Worm (Caenorhabditis elegans) whole organism, mixed stage, embryonic: ENCODE results near the gene Y50D7A.13.

ENCODE experiments used
- M03D4.4 ChIP-seq: sonication (generic microtip); optimal IDR thresholded peaks from 2 replicates; lab custom pipeline; 2017; ENCODE audit warnings: mild to moderate bottlenecking, missing genetic modification characterization, missing compliant biosample characterization
- bed-3 ChIP-seq: fragments of 200-800 bp; sonication (Bioruptor generic); optimal IDR thresholded peaks from 3 replicates; lab custom pipeline; 2018; ENCODE audit warnings: mild to moderate bottlenecking, missing genetic modification characterization, moderate library complexity, missing compliant biosample characterization
- blmp-1 ChIP-seq: fragments of 150-350 bp; optimal IDR thresholded peaks from 2 replicates; lab custom pipeline; 2014; ENCODE audit warnings: missing biosample characterization, missing genetic modification characterization
- ceh-39 ChIP-seq: fragments of 150-350 bp; optimal IDR thresholded peaks from 2 replicates; lab custom pipeline; 2014; ENCODE audit warnings: missing biosample characterization, missing genetic modification characterization
- ceh-43 ChIP-seq: fragments of 200-800 bp; sonication (Bioruptor generic); optimal IDR thresholded peaks from 2 replicates; lab custom pipeline; 2018; ENCODE audit warnings: mild to moderate bottlenecking, missing genetic modification characterization, moderate library complexity, missing compliant biosample characterization
- ces-1 ChIP-seq: fragments of 150-350 bp; optimal IDR thresholded peaks from 2 replicates; lab custom pipeline; 2014; ENCODE audit warnings: missing biosample characterization, missing genetic modification reagents, missing genetic modification characterization
- cnd-1 ChIP-seq: fragments of 200-800 bp; sonication (Bioruptor generic); optimal IDR thresholded peaks from 2 replicates; lab custom pipeline; 2018; ENCODE audit warnings: mild to moderate bottlenecking, missing genetic modification characterization, missing compliant biosample characterization
- elt-1 ChIP-seq: sonication (generic microtip); optimal IDR thresholded peaks from 2 replicates; lab custom pipeline; 2017; ENCODE audit warnings: missing genetic modification characterization, mild to moderate bottlenecking, missing compliant biosample characterization, antibody characterized with exemption, moderate library complexity, borderline replicate concordance; ENCODE audit not compliant: insufficient read depth
- elt-3 ChIP-seq: fragments of 150-350 bp; optimal IDR thresholded peaks from 2 replicates; lab custom pipeline; 2014; ENCODE audit warnings: missing biosample characterization, missing genetic modification characterization
- flh-1 ChIP-seq: fragments of 200-800 bp; sonication (Bioruptor generic); optimal IDR thresholded peaks from 2 replicates; lab custom pipeline; 2018; ENCODE audit warnings: mild to moderate bottlenecking, missing genetic modification characterization, moderate library complexity, missing compliant biosample characterization
- ham-2 ChIP-seq: fragments of 200-800 bp; sonication (Bioruptor generic); optimal IDR thresholded peaks from 2 replicates; lab custom pipeline; 2018; ENCODE audit warnings: mild to moderate bottlenecking, missing genetic modification characterization, missing compliant biosample characterization
- hlh-1 ChIP-seq: fragments of 150-350 bp; optimal IDR thresholded peaks from 2 replicates; lab custom pipeline; 2014; ENCODE audit warnings: missing biosample characterization, missing genetic modification reagents, missing genetic modification characterization
- lsy-2 ChIP-seq: fragments of 150-350 bp; optimal IDR thresholded peaks from 2 replicates; lab custom pipeline; 2014; ENCODE audit warnings: missing biosample characterization, missing genetic modification characterization
- mab-5 ChIP-seq: fragments of 150-350 bp; optimal IDR thresholded peaks from 2 replicates; lab custom pipeline; 2014; ENCODE audit warnings: missing biosample characterization, missing genetic modification characterization
- mep-1 ChIP-seq: fragments of 150-350 bp; optimal IDR thresholded peaks from 2 replicates; lab custom pipeline; 2017; ENCODE audit warnings: missing biosample characterization, missing genetic modification reagents, missing genetic modification characterization, inconsistent platforms
- mls-2 ChIP-seq: sonication (generic microtip); optimal IDR thresholded peaks from 2 replicates; lab custom pipeline; 2016; ENCODE audit warnings: mild to moderate bottlenecking, missing genetic modification characterization, moderate library complexity, missing compliant biosample characterization
- nhr-12 ChIP-seq: fragments of 150-350 bp; optimal IDR thresholded peaks from 2 replicates; lab custom pipeline; 2014; ENCODE audit warnings: missing biosample characterization, missing genetic modification characterization
- nhr-2 ChIP-seq: fragments of 150-350 bp; optimal IDR thresholded peaks from 2 replicates; lab custom pipeline; 2014; ENCODE audit warnings: missing biosample characterization, missing genetic modification characterization
- nhr-237 ChIP-seq: fragments of 150-350 bp; optimal IDR thresholded peaks from 2 replicates; lab custom pipeline; 2014; ENCODE audit warnings: missing biosample characterization, missing genetic modification characterization
- nhr-28 ChIP-seq: fragments of 150-350 bp; optimal IDR thresholded peaks from 2 replicates; lab custom pipeline; 2014; ENCODE audit warnings: missing biosample characterization, missing genetic modification characterization
- nhr-76 ChIP-seq: sonication (generic microtip); optimal IDR thresholded peaks from 2 replicates; lab custom pipeline; 2017; ENCODE audit warnings: missing biosample characterization, missing genetic modification characterization
- sem-2 ChIP-seq: fragments of 200-800 bp; sonication (Bioruptor generic); optimal IDR thresholded peaks from 2 replicates; lab custom pipeline; 2018; ENCODE audit warnings: mild to moderate bottlenecking, missing genetic modification characterization, missing compliant biosample characterization
- sptf-1 ChIP-seq: sonication (generic microtip); optimal IDR thresholded peaks from 2 replicates; lab custom pipeline; 2017; ENCODE audit warnings: mild to moderate bottlenecking, missing genetic modification characterization, moderate library complexity, missing compliant biosample characterization
- unc-120 ChIP-seq: sonication (generic microtip); optimal IDR thresholded peaks from 2 replicates; lab custom pipeline; 2017; ENCODE audit warnings: missing genetic modification characterization, missing compliant biosample characterization; ENCODE audit not compliant: poor library complexity, severe bottlenecking
- unc-39 ChIP-seq: fragments of 150-350 bp; optimal IDR thresholded peaks from 2 replicates; lab custom pipeline; 2014; ENCODE audit warnings: missing biosample characterization, missing genetic modification characterization
- unc-62 ChIP-seq: fragments of 150-350 bp; optimal IDR thresholded peaks from 2 replicates; lab custom pipeline; 2014; ENCODE audit warnings: missing biosample characterization, missing genetic modification reagents, missing genetic modification characterization
- zip-8 ChIP-seq: fragments of 150-350 bp; optimal IDR thresholded peaks from 2 replicates; lab custom pipeline; 2014; ENCODE audit warnings: missing biosample characterization, missing genetic modification characterization
- ztf-11 ChIP-seq: fragments of 150-350 bp; optimal IDR thresholded peaks from 2 replicates; lab custom pipeline; 2014; ENCODE audit warnings: missing biosample characterization, missing genetic modification characterization

The Y50D7A.13 gene

ce11 chrIII:294527-294926, at the start of gene Y50D7A.13:
Y50D7A.13 (minus strand) TSS chrIII:294627.
- no peak for TF ChIP-seq sem-2 (GFP tag; lab: Kevin White, UChicago)
- TF ChIP-seq ham-2 (GFP tag; lab: Kevin White, UChicago): no peak
- TF ChIP-seq unc-62 (GFP tag; lab: Kevin White, UChicago): no peak
- no peak for TF ChIP-seq mls-2 (tag; lab: Kevin White, UChicago)
- TF ChIP-seq ceh-43 (GFP tag; lab: Kevin White, UChicago): no peak
- no peak for TF ChIP-seq blmp-1 (tag; lab: Kevin White, UChicago)
- no peak for TF ChIP-seq mab-5

- TF ChIP-seq blmp-1 (tag; lab: Kevin White, UChicago) (no peak), mep-1 (no peak), ceh-43 (GFP tag; lab: Kevin White, UChicago) (peak; percentile 70), sptf-1 (tag; lab: Kevin White, UChicago) (peak; percentile 42), lsy-2 (peak; percentile 0), mab-5 (peak; percentile 42), M03D4.4 (peak; percentile 48), hlh-1 (tag; lab: Kevin White, UChicago) (no peak), ces-1 (peak; percentile 47), cnd-1 (tag; lab: Kevin White, UChicago) (peak; percentile 48), zip-8 (no peak), elt-1 (tag; lab: Kevin White, UChicago) (no peak), ham-2 (GFP tag; lab: Kevin White, UChicago) (no peak), unc-62 (GFP tag; lab: Kevin White, UChicago) (no peak), mls-2 (tag; lab: Kevin White, UChicago) (peak; percentile 41), nhr-28 (no peak), unc-120 (tag; lab: Kevin White, UChicago) (peak; percentile 25), flh-1 (GFP tag; lab: Kevin White, UChicago) (no peak)
- TF ChIP-seq, all 35 proteins: peak for 9
These were observed 49.2 kb upstream of the Y50D7A.13 start for ce11 chrIII:343346-344220.

ce11 chrIII:343141-343345, 48.6 kb upstream of the Y50D7A.13 start, which contains the start of gene Y50D7A.8:
Y50D7A.8 (minus strand) TSS chrIII:343241.
- TF ChIP-seq nhr-12 (tag; lab: Kevin White, UChicago): no peak
- no peak for TF ChIP-seq nhr-237 (tag; lab: Kevin White, UChicago)
- TF ChIP-seq mab-5: no peak
- no peak for TF ChIP-seq ceh-39 (tag; lab: Kevin White, UChicago)
- TF ChIP-seq zip-8: no peak
- no peak for TF ChIP-seq nhr-28
- TF ChIP-seq, all 35 proteins: peak for 0

- TF ChIP-seq unc-62 (GFP tag; lab: Kevin White, UChicago) (no peak), zip-8 (peak; percentile 30)
These were observed 20.7 kb upstream of the Y50D7A.13 start, which contains the start of gene Y50D7A.10 for ce11 chrIII:315160-315559. Y50D7A.10 (plus strand) TSS chrIII:315460.

- TF ChIP-seq nhr-76 (tag; lab: Kevin White, UChicago): peak; percentile 16
- TF ChIP-seq ham-2 (GFP tag; lab: Kevin White, UChicago): no peak
- no peak for TF ChIP-seq ztf-11 (tag; lab: Kevin White, UChicago)
- TF ChIP-seq, all 35 proteins: peak for 1
These were observed 18.4 kb upstream of the Y50D7A.13 start for ce11 chrIII:312873-313272.

DNA sequence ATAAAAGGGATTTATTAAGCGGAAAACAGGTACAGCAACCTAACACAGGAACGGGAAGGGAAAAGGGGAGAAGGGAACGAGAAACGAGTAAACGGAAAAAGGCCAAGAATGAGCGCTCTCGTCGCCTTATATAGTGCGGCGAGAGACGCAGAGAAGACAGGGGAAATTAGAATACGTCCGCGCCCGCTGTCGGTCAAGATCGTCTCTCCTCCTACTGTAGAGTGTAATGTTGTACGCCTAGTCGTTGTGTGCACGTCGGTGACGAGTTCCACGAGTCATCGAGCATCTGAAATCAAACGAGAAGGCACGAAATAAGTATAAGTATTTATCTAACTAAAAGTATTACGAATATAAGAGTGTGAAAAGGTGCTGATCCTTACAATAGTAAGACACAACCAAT, 16.7 kb upstream of the Y50D7A.13 start:
- TF ChIP-seq sptf-1 (tag; lab: Kevin White, UChicago) (peak; percentile 14), elt-3 (tag; lab: Kevin White, UChicago) (no peak), bed-3 (GFP tag; lab: Kevin White, UChicago) (no peak), blmp-1 (tag; lab: Kevin White, UChicago) (no peak)

- TF ChIP-seq ztf-11 (tag; lab: Kevin White, UChicago) (no peak), unc-62 (GFP tag; lab: Kevin White, UChicago) (no peak), nhr-2 (tag; lab: Kevin White, UChicago) (peak; percentile 94), hlh-1 (tag; lab: Kevin White, UChicago) (no peak), unc-39 (tag; lab: Kevin White, UChicago) (no peak), sem-2 (GFP tag; lab: Kevin White, UChicago) (no peak)
These were observed 10.1 kb upstream of the Y50D7A.13 start for ce11 chrIII:304564-304963.
